Worm (Caenorhabditis elegans) whole organism, L1 larva: ENCODE data around the gene F57B7.2.
A peak's percentile ranks its signal among the peaks of the same experiment; 100 is the strongest.

ENCODE experiments used
- C04F5.9 ChIP-seq: sonication (generic microtip); optimal IDR thresholded peaks from 2 replicates; lab custom pipeline; 2016; ENCODE audit warnings: missing genetic modification characterization, missing compliant biosample characterization
- C16A3.4 ChIP-seq: fragments of 150-350 bp; optimal IDR thresholded peaks from 2 replicates; lab custom pipeline; 2014; ENCODE audit warnings: missing biosample characterization, missing genetic modification characterization
- C34B4.2 ChIP-seq: sonication (generic microtip); optimal IDR thresholded peaks from 2 replicates; lab custom pipeline; 2017; ENCODE audit warnings: mild to moderate bottlenecking, missing genetic modification characterization, missing compliant biosample characterization
- F16B12.6 ChIP-seq: fragments of 150-350 bp; optimal IDR thresholded peaks from 2 replicates; lab custom pipeline; 2014; ENCODE audit warnings: missing biosample characterization, missing genetic modification characterization
- Y116A8C.19 ChIP-seq: sonication (generic microtip); optimal IDR thresholded peaks from 2 replicates; lab custom pipeline; 2016; ENCODE audit warnings: missing compliant biosample characterization, missing genetic modification characterization, borderline replicate concordance
- alr-1 ChIP-seq: fragments of 200-800 bp; sonication (Bioruptor generic); optimal IDR thresholded peaks from 2 replicates; lab custom pipeline; 2018; ENCODE audit warnings: borderline replicate concordance, mild to moderate bottlenecking, missing genetic modification characterization, missing compliant biosample characterization
- aly-2 ChIP-seq: fragments of 150-350 bp; optimal IDR thresholded peaks from 2 replicates; lab custom pipeline; 2014; ENCODE audit warnings: missing biosample characterization, missing genetic modification characterization
- ama-1 ChIP-seq: fragments of 150-350 bp; optimal IDR thresholded peaks from 2 replicates; lab custom pipeline; 2014
- blmp-1 ChIP-seq: fragments of 150-350 bp; optimal IDR thresholded peaks from 2 replicates; lab custom pipeline; 2014; ENCODE audit warnings: missing biosample characterization, missing genetic modification characterization
- ceh-63 ChIP-seq: fragments of 200-800 bp; sonication (Bioruptor generic); optimal IDR thresholded peaks from 2 replicates; lab custom pipeline; 2018; ENCODE audit warnings: mild to moderate bottlenecking, missing genetic modification characterization, missing compliant biosample characterization
- ceh-8 ChIP-seq: fragments of 200-800 bp; sonication (Bioruptor generic); optimal IDR thresholded peaks from 2 replicates; lab custom pipeline; 2018; ENCODE audit warnings: mild to moderate bottlenecking, missing genetic modification characterization, moderate library complexity, missing compliant biosample characterization
- ceh-82 ChIP-seq, 3 experiments: fragments of 150-350 bp in 1 of 3; sonication (generic microtip) in 2 of 3; optimal IDR thresholded peaks; 2 replicates each; lab custom pipeline; 2014 to 2017; ENCODE audit warnings: missing biosample characterization in 3 of 3, missing genetic modification characterization in 3 of 3
- ceh-88 ChIP-seq: fragments of 200-800 bp; sonication (Bioruptor generic); IDR thresholded peaks from 2 replicates; pipeline ENCODE4 v1.3.6; 2022; ENCODE audit warnings: missing genetic modification characterization, missing compliant biosample characterization
- ces-1 ChIP-seq: fragments of 150-350 bp; optimal IDR thresholded peaks from 2 replicates; lab custom pipeline; 2014; ENCODE audit warnings: missing biosample characterization, missing genetic modification reagents, missing genetic modification characterization
- dpl-1 ChIP-seq, 3 experiments: fragments of 150-350 bp in 2 of 3; sonication (generic microtip) in 1 of 3; optimal IDR thresholded peaks; 2 replicates each; lab custom pipeline; 2014 to 2017; ENCODE audit warnings: missing biosample characterization in 3 of 3, missing genetic modification characterization in 3 of 3, missing genetic modification reagents in 3 of 3
- efl-1 ChIP-seq, 4 experiments: fragments of 150-350 bp; optimal IDR thresholded peaks in 3 of 4; peaks in 1 of 4; 1 replicate in 1 of 4; 2 replicates in 3 of 4; lab custom pipeline; 2014; ENCODE audit warnings: missing biosample characterization in 2 of 4, missing genetic modification characterization in 2 of 4, missing genetic modification reagents in 2 of 4
- egl-13 ChIP-seq: sonication (generic microtip); optimal IDR thresholded peaks from 2 replicates; lab custom pipeline; 2016; ENCODE audit warnings: missing genotype, missing genetic modification reagents, missing genetic modification characterization, missing compliant biosample characterization
- egl-27 ChIP-seq, 2 experiments: fragments of 150-350 bp in 1 of 2; sonication (generic microtip); optimal IDR thresholded peaks; 3 replicates each; lab custom pipeline; 2017 to 2018; ENCODE audit warnings: missing biosample characterization in 2 of 2, missing genetic modification characterization in 2 of 2, missing genetic modification reagents in 2 of 2
- ets-5 ChIP-seq: fragments of 200-800 bp; sonication (Bioruptor generic); IDR thresholded peaks from 2 replicates; pipeline ENCODE4 v1.3.6; 2022; ENCODE audit warnings: missing genetic modification characterization, missing compliant biosample characterization
- fkh-10 ChIP-seq: sonication (generic microtip); optimal IDR thresholded peaks from 2 replicates; lab custom pipeline; 2017; ENCODE audit warnings: missing biosample characterization, missing genetic modification reagents, missing genetic modification characterization
- fos-1 ChIP-seq: fragments of 150-350 bp; optimal IDR thresholded peaks from 2 replicates; lab custom pipeline; 2014; ENCODE audit warnings: missing biosample characterization, missing genetic modification characterization
- grh-1 ChIP-seq: fragments of 200-800 bp; sonication (Bioruptor generic); IDR thresholded peaks from 2 replicates; pipeline ENCODE4 v1.3.6; 2022; ENCODE audit warnings: missing genetic modification reagents, missing genetic modification characterization, missing compliant biosample characterization
- hpl-2 ChIP-seq: fragments of 150-350 bp; optimal IDR thresholded peaks from 2 replicates; lab custom pipeline; 2014; ENCODE audit warnings: missing biosample characterization, missing genetic modification reagents, missing genetic modification characterization
- isw-1 ChIP-seq: fragments of 200-800 bp; sonication (Bioruptor generic); IDR thresholded peaks from 2 replicates; pipeline ENCODE4 v1.3.6; 2022; ENCODE audit warnings: missing genetic modification characterization, missing compliant biosample characterization
- jun-1 ChIP-seq: fragments of 150-350 bp; optimal IDR thresholded peaks from 2 replicates; lab custom pipeline; 2014; ENCODE audit warnings: missing biosample characterization, missing genetic modification reagents, missing genetic modification characterization
- lin-13 ChIP-seq: fragments of 150-350 bp; optimal IDR thresholded peaks from 2 replicates; lab custom pipeline; 2014; ENCODE audit warnings: missing biosample characterization, missing genetic modification reagents, missing genetic modification characterization
- lin-14 ChIP-seq: fragments of 200-800 bp; sonication (Bioruptor generic); optimal IDR thresholded peaks from 2 replicates; lab custom pipeline; 2018; ENCODE audit warnings: mild to moderate bottlenecking, missing genetic modification characterization, moderate library complexity, missing compliant biosample characterization
- lin-15B ChIP-seq: fragments of 150-350 bp; sonication (generic microtip); optimal IDR thresholded peaks from 3 replicates; lab custom pipeline; 2014; ENCODE audit warnings: missing biosample characterization, missing genetic modification characterization
- lin-39 ChIP-seq: fragments of 150-350 bp; optimal IDR thresholded peaks from 2 replicates; lab custom pipeline; 2014; ENCODE audit warnings: missing biosample characterization, missing genetic modification reagents, missing genetic modification characterization
- mab-9 ChIP-seq: fragments of 200-800 bp; sonication (Bioruptor generic); IDR thresholded peaks from 2 replicates; pipeline ENCODE4 v1.3.6; 2022; ENCODE audit warnings: missing genetic modification reagents, missing genetic modification characterization, missing compliant biosample characterization
- mdl-1 ChIP-seq, 2 experiments: fragments of 150-350 bp; optimal IDR thresholded peaks; 2 replicates each; lab custom pipeline; 2014 to 2017; ENCODE audit warnings: missing biosample characterization in 2 of 2, missing genetic modification characterization in 2 of 2, inconsistent platforms in 1 of 2
- nhr-11 ChIP-seq: fragments of 150-350 bp; optimal IDR thresholded peaks from 2 replicates; lab custom pipeline; 2014; ENCODE audit warnings: missing biosample characterization, missing genetic modification characterization
- nhr-19 ChIP-seq: fragments of 200-800 bp; sonication (Bioruptor generic); conservative IDR thresholded peaks from 2 replicates; pipeline ENCODE4 v1.3.6; 2022; ENCODE audit warnings: missing genetic modification characterization, missing compliant biosample characterization
- nhr-237 ChIP-seq: fragments of 150-350 bp; optimal IDR thresholded peaks from 2 replicates; lab custom pipeline; 2014; ENCODE audit warnings: missing biosample characterization, missing genetic modification characterization
- nhr-47 ChIP-seq: sonication (generic microtip); optimal IDR thresholded peaks from 2 replicates; lab custom pipeline; 2016; ENCODE audit warnings: mild to moderate bottlenecking, missing genetic modification characterization, moderate library complexity, missing compliant biosample characterization
- nhr-71 ChIP-seq: sonication (generic microtip); optimal IDR thresholded peaks from 2 replicates; lab custom pipeline; 2016; ENCODE audit warnings: mild to moderate bottlenecking, missing genetic modification characterization, moderate library complexity, missing compliant biosample characterization
- nhr-76 ChIP-seq: sonication (generic microtip); optimal IDR thresholded peaks from 2 replicates; lab custom pipeline; 2017; ENCODE audit warnings: missing biosample characterization, missing genetic modification characterization
- nhr-84 ChIP-seq: sonication (generic microtip); optimal IDR thresholded peaks from 2 replicates; lab custom pipeline; 2017; ENCODE audit warnings: missing biosample characterization, missing genetic modification characterization
- nhr-85 ChIP-seq: sonication (generic microtip); peaks from one replicate; lab custom pipeline; 2016; ENCODE audit warnings: missing genetic modification characterization, inconsistent platforms, missing compliant biosample characterization
- nhr-90 ChIP-seq: sonication (generic microtip); optimal IDR thresholded peaks from 2 replicates; lab custom pipeline; 2016; ENCODE audit warnings: mild to moderate bottlenecking, missing genetic modification characterization, missing compliant biosample characterization; ENCODE audit not compliant: poor library complexity
- pag-3 ChIP-seq: sonication (generic microtip); optimal IDR thresholded peaks from 2 replicates; lab custom pipeline; 2017; ENCODE audit warnings: missing genetic modification characterization, mild to moderate bottlenecking, missing compliant biosample characterization, antibody characterized with exemption, borderline replicate concordance; ENCODE audit not compliant: insufficient read depth
- skn-1 ChIP-seq: fragments of 150-350 bp; optimal IDR thresholded peaks from 2 replicates; lab custom pipeline; 2014; ENCODE audit warnings: missing biosample characterization, missing genetic modification characterization
- snpc-4 ChIP-seq: fragments of 150-350 bp; optimal IDR thresholded peaks from 2 replicates; lab custom pipeline; 2014; ENCODE audit warnings: missing biosample characterization, missing genetic modification characterization
- snu-23 ChIP-seq: sonication (generic microtip); optimal IDR thresholded peaks from 2 replicates; lab custom pipeline; 2016; ENCODE audit warnings: missing genetic modification characterization, missing compliant biosample characterization
- sptf-1 ChIP-seq: fragments of 150-350 bp; optimal IDR thresholded peaks from 2 replicates; lab custom pipeline; 2014; ENCODE audit warnings: missing biosample characterization, missing genetic modification characterization
- swsn-7 ChIP-seq: sonication (generic microtip); optimal IDR thresholded peaks from 2 replicates; lab custom pipeline; 2016; ENCODE audit warnings: missing genetic modification characterization, missing compliant biosample characterization
- tbx-2 ChIP-seq: sonication (generic microtip); optimal IDR thresholded peaks from 2 replicates; lab custom pipeline; 2016; ENCODE audit warnings: missing genetic modification characterization, missing compliant biosample characterization
- tlp-1 ChIP-seq: fragments of 150-350 bp; optimal IDR thresholded peaks from 2 replicates; lab custom pipeline; 2014; ENCODE audit warnings: missing biosample characterization, missing genetic modification characterization
- unc-130 ChIP-seq: fragments of 150-350 bp; optimal IDR thresholded peaks from 2 replicates; lab custom pipeline; 2017; ENCODE audit warnings: missing biosample characterization, missing genetic modification characterization, inconsistent platforms
- unc-62 ChIP-seq: fragments of 150-350 bp; optimal IDR thresholded peaks from 2 replicates; lab custom pipeline; 2014; ENCODE audit warnings: missing biosample characterization, missing genetic modification reagents, missing genetic modification characterization
- unc-86 ChIP-seq: sonication (generic microtip); optimal IDR thresholded peaks from 2 replicates; lab custom pipeline; 2016; ENCODE audit warnings: missing genetic modification characterization, missing compliant biosample characterization
- unc-98 ChIP-seq: fragments of 200-800 bp; sonication (Bioruptor generic); IDR thresholded peaks from 2 replicates; pipeline ENCODE4 v1.3.6; 2022; ENCODE audit warnings: missing genetic modification characterization, missing compliant biosample characterization
- ztf-11 ChIP-seq, 2 experiments: sonication (generic microtip); optimal IDR thresholded peaks; 2 replicates each; lab custom pipeline; 2016 to 2017; ENCODE audit warnings: missing genetic modification characterization in 2 of 2, missing biosample characterization in 1 of 2, missing compliant biosample characterization in 1 of 2
- ztf-4 ChIP-seq: fragments of 150-350 bp; optimal IDR thresholded peaks from 2 replicates; lab custom pipeline; 2014; ENCODE audit warnings: missing biosample characterization, missing genetic modification characterization

Gene F57B7.2

DNA sequence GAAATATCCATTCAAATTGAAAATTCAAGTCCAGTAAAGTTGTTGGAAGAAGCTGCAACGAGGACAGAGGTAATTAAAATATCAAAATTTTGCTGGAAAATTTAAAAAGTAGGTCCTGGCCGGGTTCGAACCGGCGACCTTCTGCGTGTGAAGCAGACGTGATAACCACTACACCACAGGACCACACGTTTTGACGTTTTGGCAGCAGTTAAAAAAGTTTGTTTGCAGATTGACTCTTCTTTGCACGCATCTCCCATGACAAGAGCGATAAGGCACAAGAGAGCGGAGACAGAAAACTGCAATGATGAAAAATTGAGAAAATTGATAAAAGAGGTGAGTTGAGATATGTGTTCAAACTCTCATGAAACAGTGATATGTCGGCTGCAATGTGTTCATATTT lies 31.3 kb downstream of the F57B7.2 start (continued):
- no peak for TF ChIP-seq F16B12.6 (tag; lab: Kevin White, UChicago)
- no peak for TF ChIP-seq mab-9 (GFP tag; lab: Robert Waterston, UW)
- no peak for TF ChIP-seq ama-1
- TF ChIP-seq unc-98, result peak; percentile 43
- TF ChIP-seq pag-3 (tag; lab: Kevin White, UChicago), result no peak
- TF ChIP-seq isw-1 (GFP tag; lab: Robert Waterston, UW), result no peak
- no peak for TF ChIP-seq fkh-10 (GFP tag; lab: Kevin White, UChicago)
- peak; percentile 19 for TF ChIP-seq C16A3.4
- TF ChIP-seq nhr-11, result no peak
- TF ChIP-seq egl-13, result no peak
- peak; percentile 68 for TF ChIP-seq lin-14 (GFP tag; lab: Kevin White, UChicago)
- TF ChIP-seq nhr-90, result peak; percentile 61
- TF ChIP-seq efl-1 (optimal IDR thresholded peaks at IDR 0.05; lab: Kevin White, UChicago), result peak; percentile 11 to 46
- peak; percentile 23 to 93 for TF ChIP-seq efl-1 (GFP tag; optimal IDR thresholded peaks at IDR 0.05 in 1 of 2; lab: Kevin White, UChicago)
- TF ChIP-seq nhr-76 (tag; lab: Kevin White, UChicago), result no peak
- peak; percentile 33 for TF ChIP-seq skn-1
- TF ChIP-seq ceh-8, result no peak
- TF ChIP-seq ceh-88 (GFP tag; lab: Robert Waterston, UW), result no peak
- no peak for TF ChIP-seq egl-27 (tag; optimal IDR thresholded peaks at IDR 0.05; lab: Kevin White, UChicago)
- TF ChIP-seq nhr-237 (tag; lab: Kevin White, UChicago), result no peak
- TF ChIP-seq nhr-47 (tag; lab: Kevin White, UChicago), result no peak
- peak; percentile 16 to 31 (median 20) for TF ChIP-seq dpl-1 (GFP tag; optimal IDR thresholded peaks at IDR 0.05; lab: Kevin White, UChicago)
- TF ChIP-seq nhr-19 (GFP tag; lab: Robert Waterston, UW), result peak; percentile 73
- TF ChIP-seq tbx-2, result no peak
- TF ChIP-seq ets-5 (GFP tag; lab: Robert Waterston, UW), result no peak
- TF ChIP-seq nhr-71 (tag; lab: Kevin White, UChicago), result peak; percentile 71
- no peak for TF ChIP-seq alr-1
- no peak for TF ChIP-seq hpl-2
- TF ChIP-seq unc-130 (tag; lab: Kevin White, UChicago), result peak; percentile 41
- no peak for TF ChIP-seq ztf-4
- peak; percentile 42 for TF ChIP-seq swsn-7 (tag; lab: Kevin White, UChicago)
- TF ChIP-seq lin-39 (tag; lab: Kevin White, UChicago), result no peak
- TF ChIP-seq nhr-84 (tag; lab: Kevin White, UChicago), result no peak
- TF ChIP-seq ceh-63 (GFP tag; lab: Kevin White, UChicago), result no peak
- no peak for TF ChIP-seq grh-1 (GFP tag; lab: Robert Waterston, UW)
- no peak for TF ChIP-seq sptf-1
- TF ChIP-seq unc-86 (tag; lab: Kevin White, UChicago), result no peak
- TF ChIP-seq aly-2 (tag; lab: Kevin White, UChicago), result no peak
- no peak for TF ChIP-seq blmp-1 (tag; lab: Kevin White, UChicago)
- TF ChIP-seq fos-1 (tag; lab: Kevin White, UChicago), result no peak
- no peak for TF ChIP-seq jun-1 (tag; lab: Kevin White, UChicago)
- no peak for TF ChIP-seq ztf-11 (tag; optimal IDR thresholded peaks at IDR 0.05; lab: Kevin White, UChicago)
- TF ChIP-seq mdl-1 (tag; optimal IDR thresholded peaks at IDR 0.05; lab: Kevin White, UChicago), result peak in 1 of 2 experiments; percentile 59
- peak; percentile 32 for TF ChIP-seq snpc-4 (tag; lab: Kevin White, UChicago)
- TF ChIP-seq ceh-82 (tag; optimal IDR thresholded peaks at IDR 0.05; lab: Kevin White, UChicago), result peak in 1 of 3 experiments; percentile 3
- no peak for TF ChIP-seq tlp-1 (tag; lab: Kevin White, UChicago)
- TF ChIP-seq lin-15B (tag; lab: Kevin White, UChicago), result no peak
- no peak for TF ChIP-seq Y116A8C.19 (tag; lab: Kevin White, UChicago)
- no peak for TF ChIP-seq ces-1 (GFP tag; lab: Kevin White, UChicago)
- no peak for TF ChIP-seq C04F5.9 (tag; lab: Kevin White, UChicago)
- peak; percentile 78 for TF ChIP-seq nhr-85 (tag; lab: Kevin White, UChicago)
- TF ChIP-seq C34B4.2, result no peak
- TF ChIP-seq snu-23 (GFP tag; lab: Kevin White, UChicago), result peak; percentile 74
- no peak for TF ChIP-seq lin-13 (GFP tag; lab: Kevin White, UChicago)
- TF ChIP-seq unc-62 (GFP tag; lab: Kevin White, UChicago), result no peak
